Fruit fly (Drosophila melanogaster) whole organism, embryonic: ENCODE measurements around the gene Jhbp12.

Source experiments
- Antp ChIP-seq: fragments of 200-800 bp; sonication (Bioruptor generic); optimal IDR thresholded peaks from 3 replicates; lab custom pipeline; 2016; ENCODE audit warnings: missing biosample characterization, missing genetic modification characterization
- Atf-2 ChIP-seq: fragments of 200-800 bp; sonication (Bioruptor generic); optimal IDR thresholded peaks from 2 replicates; lab custom pipeline; 2016; ENCODE audit warnings: missing biosample characterization, missing genetic modification characterization
- BEAF-32 ChIP-seq: fragments of 200-800 bp; sonication (Bioruptor generic); optimal IDR thresholded peaks from 3 replicates; lab custom pipeline; 2017; ENCODE audit warnings: missing biosample characterization, missing genetic modification characterization, mild to moderate bottlenecking, moderate library complexity, missing genetic modification reagents
- CG10274 ChIP-seq: fragments of 200-800 bp; sonication (Bioruptor generic); optimal IDR thresholded peaks from 3 replicates; lab custom pipeline; 2017; ENCODE audit warnings: missing biosample characterization, mild to moderate bottlenecking, missing genetic modification characterization
- CG11093 ChIP-seq: fragments of 200-800 bp; sonication (Bioruptor generic); IDR thresholded peaks from 3 replicates; pipeline ENCODE4 v1.3.6; 2022; ENCODE audit warnings: missing biosample characterization, missing genetic modification characterization
- CG12071 ChIP-seq: fragments of 200-800 bp; sonication (Bioruptor generic); optimal IDR thresholded peaks from 3 replicates; lab custom pipeline; 2018; ENCODE audit warnings: missing biosample characterization, mild to moderate bottlenecking, missing genetic modification characterization
- CG12236 ChIP-seq: fragments of 200-800 bp; sonication (Bioruptor generic); optimal IDR thresholded peaks from 2 replicates; lab custom pipeline; 2016; ENCODE audit warnings: missing biosample characterization, missing genetic modification characterization
- CG12391 ChIP-seq: fragments of 200-800 bp; sonication (Bioruptor generic); optimal IDR thresholded peaks from 3 replicates; lab custom pipeline; 2018; ENCODE audit warnings: missing biosample characterization, mild to moderate bottlenecking, missing genetic modification characterization, moderate library complexity
- CG12744 ChIP-seq: fragments of 200-800 bp; sonication (Bioruptor generic); optimal IDR thresholded peaks from 2 replicates; lab custom pipeline; 2016; ENCODE audit warnings: missing biosample characterization, missing genetic modification characterization
- CG13123 ChIP-seq: fragments of 200-800 bp; sonication (Bioruptor generic); optimal IDR thresholded peaks from 2 replicates; lab custom pipeline; 2016; ENCODE audit warnings: missing biosample characterization, missing genetic modification characterization
- CG13287 ChIP-seq: fragments of 200-800 bp; sonication (Bioruptor generic); IDR thresholded peaks from 2 replicates; pipeline ENCODE4 v1.3.6; 2022; ENCODE audit warnings: missing biosample characterization, missing genetic modification characterization; ENCODE audit not compliant: partially characterized antibody
- CG14050 ChIP-seq: fragments of 200-800 bp; sonication (Bioruptor generic); IDR thresholded peaks from 3 replicates; pipeline ENCODE4 v1.3.6; 2022; ENCODE audit warnings: missing biosample characterization, missing genetic modification characterization
- CG1603 ChIP-seq: fragments of 200-800 bp; sonication (Bioruptor generic); optimal IDR thresholded peaks from 2 replicates; lab custom pipeline; 2019; ENCODE audit warnings: missing biosample characterization, mild to moderate bottlenecking, missing genetic modification characterization, moderate library complexity
- CG1792 ChIP-seq: fragments of 200-800 bp; sonication (Bioruptor generic); optimal IDR thresholded peaks from 2 replicates; lab custom pipeline; 2016; ENCODE audit warnings: missing biosample characterization, missing genetic modification characterization
- CG18619 ChIP-seq: fragments of 200-800 bp; sonication (Bioruptor generic); optimal IDR thresholded peaks from 3 replicates; lab custom pipeline; 2017; ENCODE audit warnings: missing biosample characterization, mild to moderate bottlenecking, missing genetic modification characterization
- CG2116 ChIP-seq: fragments of 200-800 bp; sonication (Bioruptor generic); optimal IDR thresholded peaks from 3 replicates; lab custom pipeline; 2018; ENCODE audit warnings: missing biosample characterization, mild to moderate bottlenecking, missing genetic modification characterization
- CG2120 ChIP-seq: fragments of 200-800 bp; sonication (Bioruptor generic); optimal IDR thresholded peaks from 3 replicates; lab custom pipeline; 2016; ENCODE audit warnings: missing biosample characterization, missing genetic modification characterization
- CG2199 ChIP-seq: fragments of 200-800 bp; sonication (Bioruptor generic); IDR thresholded peaks from 3 replicates; pipeline ENCODE4 v1.3.6; 2022; ENCODE audit warnings: missing biosample characterization, missing genetic modification characterization
- CG30403 ChIP-seq: fragments of 200-800 bp; sonication (Bioruptor generic); optimal IDR thresholded peaks from 3 replicates; lab custom pipeline; 2016; ENCODE audit warnings: missing biosample characterization, missing genetic modification characterization
- CG3838 ChIP-seq: fragments of 200-800 bp; sonication (Bioruptor generic); optimal IDR thresholded peaks from 3 replicates; lab custom pipeline; 2016; ENCODE audit warnings: missing biosample characterization, missing genetic modification characterization
- CG5180 ChIP-seq: fragments of 200-800 bp; sonication (Bioruptor generic); optimal IDR thresholded peaks from 3 replicates; lab custom pipeline; 2017; ENCODE audit warnings: missing biosample characterization, missing genetic modification characterization, mild to moderate bottlenecking, moderate library complexity, missing genetic modification reagents
- CG6765 ChIP-seq: fragments of 200-800 bp; sonication (Bioruptor generic); optimal IDR thresholded peaks from 3 replicates; lab custom pipeline; 2017; ENCODE audit warnings: missing biosample characterization, mild to moderate bottlenecking, missing genetic modification characterization
- CG6813 ChIP-seq: fragments of 200-800 bp; sonication (Bioruptor generic); optimal IDR thresholded peaks from 2 replicates; lab custom pipeline; 2017; ENCODE audit warnings: missing biosample characterization, missing genetic modification characterization, mild to moderate bottlenecking, moderate library complexity, missing genetic modification reagents
- CHES-1-like ChIP-seq: fragments of 200-800 bp; sonication (Bioruptor generic); optimal IDR thresholded peaks from 2 replicates; lab custom pipeline; 2016; ENCODE audit warnings: missing biosample characterization, missing genetic modification characterization
- CoRest ChIP-seq: fragments of 200-800 bp; sonication (Bioruptor generic); optimal IDR thresholded peaks from 3 replicates; lab custom pipeline; 2018; ENCODE audit warnings: missing biosample characterization, mild to moderate bottlenecking, missing genetic modification characterization, moderate library complexity
- Doc2 ChIP-seq: fragments of 200-800 bp; sonication (Bioruptor generic); IDR thresholded peaks from 2 replicates; pipeline ENCODE4 v1.3.6; 2022; ENCODE audit warnings: missing biosample characterization, missing genetic modification characterization
- E2f2 ChIP-seq: fragments of 200-800 bp; sonication (Bioruptor generic); IDR thresholded peaks from 2 replicates; pipeline ENCODE4 v1.3.6; 2022; ENCODE audit warnings: missing biosample characterization, missing genetic modification characterization
- Elba2 ChIP-seq: fragments of 200-800 bp; sonication (Bioruptor generic); optimal IDR thresholded peaks from 3 replicates; lab custom pipeline; 2016; ENCODE audit warnings: missing biosample characterization, missing genetic modification characterization
- HmgD ChIP-seq: fragments of 200-800 bp; sonication (Bioruptor generic); optimal IDR thresholded peaks from 3 replicates; lab custom pipeline; 2016; ENCODE audit warnings: missing biosample characterization, missing genetic modification characterization
- MESR4 ChIP-seq: fragments of 200-800 bp; sonication (Bioruptor generic); optimal IDR thresholded peaks from 2 replicates; lab custom pipeline; 2018; ENCODE audit warnings: missing biosample characterization, mild to moderate bottlenecking, missing genetic modification characterization, moderate library complexity
- Meics ChIP-seq: fragments of 200-800 bp; sonication (Bioruptor generic); optimal IDR thresholded peaks from 2 replicates; lab custom pipeline; 2017; ENCODE audit warnings: missing biosample characterization, mild to moderate bottlenecking, missing genetic modification characterization
- NC2α ChIP-seq: fragments of 200-800 bp; sonication (Bioruptor generic); optimal IDR thresholded peaks from 2 replicates; lab custom pipeline; 2016; ENCODE audit warnings: missing biosample characterization, missing genetic modification characterization
- Pdp1 ChIP-seq, 2 experiments: fragments of 200-800 bp; sonication (Bioruptor generic); optimal IDR thresholded peaks; 3 replicates each; lab custom pipeline; 2016; ENCODE audit warnings: missing biosample characterization in 2 of 2, missing genetic modification characterization in 2 of 2, mild to moderate bottlenecking in 1 of 2, moderate library complexity in 1 of 2
- Ravus ChIP-seq: fragments of 200-800 bp; sonication (Bioruptor generic); IDR thresholded peaks from 2 replicates; pipeline ENCODE4 v1.3.6; 2022; ENCODE audit warnings: missing biosample characterization, missing genetic modification characterization
- Rfx ChIP-seq: fragments of 200-800 bp; sonication (Bioruptor generic); IDR thresholded peaks from 2 replicates; pipeline ENCODE4 v1.3.6; 2022; ENCODE audit warnings: missing biosample characterization, missing genetic modification characterization
- Scr ChIP-seq: fragments of 200-800 bp; sonication (Bioruptor generic); IDR thresholded peaks from 2 replicates; pipeline ENCODE4 v1.3.6; 2022; ENCODE audit warnings: missing biosample characterization, missing genetic modification characterization; ENCODE audit not compliant: partially characterized antibody
- ci ChIP-seq: fragments of 200-800 bp; sonication (Bioruptor generic); IDR thresholded peaks from 3 replicates; pipeline ENCODE4 v1.3.6; 2022; ENCODE audit warnings: missing biosample characterization, missing genetic modification characterization
- crol ChIP-seq: fragments of 200-800 bp; sonication (Bioruptor generic); IDR thresholded peaks from 2 replicates; pipeline ENCODE4 v1.3.6; 2022; ENCODE audit warnings: missing biosample characterization, missing genetic modification characterization
- dan ChIP-seq: fragments of 200-800 bp; sonication (Bioruptor generic); IDR thresholded peaks from 2 replicates; pipeline ENCODE4 v1.3.6; 2022; ENCODE audit warnings: missing biosample characterization, missing genetic modification characterization
- dpn ChIP-seq, 2 experiments: fragments of 200-800 bp; sonication (Bioruptor generic); optimal IDR thresholded peaks; 3 replicates each; lab custom pipeline; 2016; ENCODE audit warnings: missing biosample characterization in 2 of 2, missing genetic modification characterization in 2 of 2
- en ChIP-seq: fragments of 200-800 bp; sonication (Bioruptor generic); optimal IDR thresholded peaks from 2 replicates; lab custom pipeline; 2016; ENCODE audit warnings: missing biosample characterization, missing genetic modification characterization
- hb ChIP-seq: fragments of 200-800 bp; sonication (Bioruptor generic); IDR thresholded peaks from 3 replicates; pipeline ENCODE4 v1.3.6; 2022; ENCODE audit warnings: missing biosample characterization, missing genetic modification characterization; ENCODE audit not compliant: partially characterized antibody
- klu ChIP-seq: fragments of 200-800 bp; sonication (Bioruptor generic); IDR thresholded peaks from 2 replicates; pipeline ENCODE4 v1.3.6; 2022; ENCODE audit warnings: missing biosample characterization, missing genetic modification characterization
- mam ChIP-seq: fragments of 200-800 bp; sonication (Bioruptor generic); optimal IDR thresholded peaks from 3 replicates; lab custom pipeline; 2016; ENCODE audit warnings: missing biosample characterization, missing genetic modification characterization
- nerfin-2 ChIP-seq: fragments of 200-800 bp; sonication (Bioruptor generic); IDR thresholded peaks from 2 replicates; pipeline ENCODE4 v1.3.6; 2022; ENCODE audit warnings: missing biosample characterization, missing genetic modification characterization; ENCODE audit not compliant: partially characterized antibody
- nom ChIP-seq: fragments of 200-800 bp; sonication (Bioruptor generic); optimal IDR thresholded peaks from 2 replicates; lab custom pipeline; 2017; ENCODE audit warnings: missing biosample characterization, missing genetic modification characterization, mild to moderate bottlenecking, moderate library complexity, missing genetic modification reagents
- pfk ChIP-seq: fragments of 200-800 bp; sonication (Bioruptor generic); optimal IDR thresholded peaks from 2 replicates; lab custom pipeline; 2018; ENCODE audit warnings: missing biosample characterization, mild to moderate bottlenecking, missing genetic modification characterization, moderate library complexity
- repo ChIP-seq: fragments of 200-800 bp; sonication (Bioruptor generic); optimal IDR thresholded peaks from 2 replicates; lab custom pipeline; 2016; ENCODE audit warnings: missing biosample characterization, missing genetic modification characterization
- sc ChIP-seq, 3 experiments: fragments of >200 bp in 2 of 3; fragments of 200-800 bp in 1 of 3; sonication (Bioruptor generic) in 1 of 3; optimal IDR thresholded peaks; 2 replicates in 2 of 3; 3 replicates in 1 of 3; lab custom pipeline; 2017; ENCODE audit warnings: mild to moderate bottlenecking in 1 of 3, missing biosample characterization in 1 of 3, missing genetic modification characterization in 1 of 3, missing genetic modification reagents in 1 of 3
- tin ChIP-seq: fragments of 200-800 bp; sonication (Bioruptor generic); optimal IDR thresholded peaks from 3 replicates; lab custom pipeline; 2016; ENCODE audit warnings: missing biosample characterization, missing genetic modification characterization
- trh ChIP-seq: fragments of 200-800 bp; sonication (Bioruptor generic); optimal IDR thresholded peaks from 2 replicates; lab custom pipeline; 2016; ENCODE audit warnings: missing biosample characterization, missing genetic modification characterization

The Jhbp12 gene

dm6 chr3R:24544388-24544787 lies 19.8 kb downstream of the Jhbp12 start, which contains the start of gene Esyt2 (continued):
- no peak for TF ChIP-seq CHES-1-like
- no peak for TF ChIP-seq Pdp1 (GFP tag; optimal IDR thresholded peaks at IDR 0.05; lab: Kevin White, UChicago)
- no peak; the same call in 2 of the 3 replicates for TF ChIP-seq CG14050
- no peak for TF ChIP-seq trh (GFP tag; lab: Kevin White, UChicago)
- TF ChIP-seq CG1792 (GFP tag; lab: Kevin White, UChicago): no peak
- TF ChIP-seq CG30403 (GFP tag; lab: Kevin White, UChicago): peak; percentile 21
- no peak for TF ChIP-seq sc (optimal IDR thresholded peaks at IDR 0.05; lab: Kevin White, UChicago)
- TF ChIP-seq sc (GFP tag; optimal IDR thresholded peaks at IDR 0.05; lab: Kevin White, UChicago): no peak
- TF ChIP-seq CG3838 (GFP tag; lab: Kevin White, UChicago): no peak
- TF ChIP-seq CG6813 (GFP tag; lab: Kevin White, UChicago): peak; percentile 62
- peak; percentile 38 for TF ChIP-seq CG12391
- no peak for TF ChIP-seq CG6765
- no peak for TF ChIP-seq tin (GFP tag; lab: Kevin White, UChicago)
- no peak; the same call in 1 of the 2 replicates for TF ChIP-seq CG13287 (GFP tag; lab: Robert Waterston, UW)
- peak; percentile 33 for TF ChIP-seq CG12071 (GFP tag; lab: Kevin White, UChicago)
- peak; percentile 10 for TF ChIP-seq mam (GFP tag; lab: Kevin White, UChicago)
- no peak for TF ChIP-seq Ravus (GFP tag; lab: Robert Waterston, UW)
- no peak for TF ChIP-seq CG5180 (GFP tag; lab: Kevin White, UChicago)
- no peak for TF ChIP-seq klu (GFP tag; lab: Robert Waterston, UW)
- no peak for TF ChIP-seq Antp (GFP tag; lab: Kevin White, UChicago)
- no peak for TF ChIP-seq HmgD (GFP tag; lab: Kevin White, UChicago)
- TF ChIP-seq CG2199 (GFP tag; lab: Robert Waterston, UW): no peak
- TF ChIP-seq CG2120 (GFP tag; lab: Kevin White, UChicago): peak; percentile 27
- TF ChIP-seq NC2α (GFP tag; lab: Kevin White, UChicago): no peak
- no peak for TF ChIP-seq CG2116
- peak; percentile 55; the same call in 1 of the 2 replicates for TF ChIP-seq crol (GFP tag; lab: Robert Waterston, UW)
- TF ChIP-seq Meics (GFP tag; lab: Kevin White, UChicago): peak; percentile 73
- no peak for TF ChIP-seq nerfin-2 (GFP tag; lab: Robert Waterston, UW)
- TF ChIP-seq MESR4 (GFP tag; lab: Kevin White, UChicago): no peak
- no peak for TF ChIP-seq Doc2 (GFP tag; lab: Robert Waterston, UW)
- TF ChIP-seq Scr (GFP tag; lab: Robert Waterston, UW): no peak
- no peak for TF ChIP-seq BEAF-32 (GFP tag; lab: Kevin White, UChicago)
- TF ChIP-seq Elba2 (GFP tag; lab: Kevin White, UChicago): no peak
- TF ChIP-seq CG1603 (tag; lab: Kevin White, UChicago): no peak
- TF ChIP-seq en: no peak
- no peak for TF ChIP-seq CG13123 (GFP tag; lab: Kevin White, UChicago)
- TF ChIP-seq repo (GFP tag; lab: Kevin White, UChicago): no peak
- TF ChIP-seq ci (GFP tag; lab: Robert Waterston, UW): peak; percentile 52; the same call in 2 of the 3 replicates
- no peak for TF ChIP-seq E2f2 (GFP tag; lab: Robert Waterston, UW)
- TF ChIP-seq dpn (GFP tag; optimal IDR thresholded peaks at IDR 0.05; lab: Kevin White, UChicago): peak in 1 of 2 experiments; percentile 12
- TF ChIP-seq CG12236 (GFP tag; lab: Kevin White, UChicago): no peak
- peak; percentile 0 for TF ChIP-seq CoRest (tag; lab: Kevin White, UChicago)
- no peak for TF ChIP-seq CG10274 (GFP tag; lab: Kevin White, UChicago)
- peak; percentile 76 for TF ChIP-seq Rfx (GFP tag; lab: Robert Waterston, UW)
- no peak for TF ChIP-seq Atf-2 (GFP tag; lab: Kevin White, UChicago)
- TF ChIP-seq CG11093 (GFP tag; lab: Robert Waterston, UW): no peak
- no peak for TF ChIP-seq CG12744 (GFP tag; lab: Kevin White, UChicago)
- TF ChIP-seq dan: no peak
- TF ChIP-seq nom (GFP tag; lab: Kevin White, UChicago): no peak
- no peak for TF ChIP-seq pfk (GFP tag; lab: Kevin White, UChicago)
- peak; percentile 45 for TF ChIP-seq CG18619 (GFP tag; lab: Kevin White, UChicago)
- TF ChIP-seq hb (GFP tag; lab: Robert Waterston, UW): no peak
